Fruit fly (Drosophila melanogaster) whole organism, embryonic: ENCODE measurements around the gene Muc4B.

ENCODE experiments used
- CG10147 ChIP-seq: fragments of 200-800 bp; sonication (Bioruptor generic); optimal IDR thresholded peaks from 2 replicates; lab custom pipeline; 2019; ENCODE audit warnings: missing biosample characterization, mild to moderate bottlenecking, missing genetic modification characterization, moderate library complexity
- CG1024 ChIP-seq: fragments of 200-800 bp; sonication (Bioruptor generic); IDR thresholded peaks from 2 replicates; pipeline ENCODE4 v1.3.6; 2022; ENCODE audit warnings: missing biosample characterization, missing genetic modification characterization
- CG10979 ChIP-seq: fragments of 200-800 bp; sonication (Bioruptor generic); optimal IDR thresholded peaks from 2 replicates; lab custom pipeline; 2018; ENCODE audit warnings: missing biosample characterization, mild to moderate bottlenecking, missing genetic modification characterization, moderate library complexity
- CG11247 ChIP-seq: fragments of 200-800 bp; sonication (Bioruptor generic); IDR thresholded peaks from 2 replicates; pipeline ENCODE4 v1.3.6; 2022; ENCODE audit warnings: missing biosample characterization, missing genetic modification characterization
- CG11696 ChIP-seq: fragments of 200-800 bp; sonication (Bioruptor generic); IDR thresholded peaks from 2 replicates; pipeline ENCODE4 v1.3.6; 2022; ENCODE audit warnings: missing biosample characterization, missing genetic modification characterization
- CG12391 ChIP-seq: fragments of 200-800 bp; sonication (Bioruptor generic); optimal IDR thresholded peaks from 3 replicates; lab custom pipeline; 2018; ENCODE audit warnings: missing biosample characterization, mild to moderate bottlenecking, missing genetic modification characterization, moderate library complexity
- CG1647 ChIP-seq: fragments of 200-800 bp; sonication (Bioruptor generic); optimal IDR thresholded peaks from 3 replicates; lab custom pipeline; 2016; ENCODE audit warnings: missing biosample characterization, missing genetic modification characterization
- CG17186 ChIP-seq: fragments of 200-800 bp; sonication (Bioruptor generic); optimal IDR thresholded peaks from 3 replicates; lab custom pipeline; 2017; ENCODE audit warnings: missing biosample characterization, missing genetic modification reagents, missing genetic modification characterization
- CG17568 ChIP-seq: fragments of 200-800 bp; sonication (Bioruptor generic); optimal IDR thresholded peaks from 2 replicates; lab custom pipeline; 2018; ENCODE audit warnings: missing biosample characterization, mild to moderate bottlenecking, missing genetic modification characterization, moderate library complexity
- CG17802 ChIP-seq: fragments of 200-800 bp; sonication (Bioruptor generic); optimal IDR thresholded peaks from 2 replicates; lab custom pipeline; 2018; ENCODE audit warnings: missing biosample characterization, mild to moderate bottlenecking, missing genetic modification characterization, moderate library complexity
- CG2129 ChIP-seq: fragments of 200-800 bp; sonication (Bioruptor generic); IDR thresholded peaks from 2 replicates; pipeline ENCODE4 v1.3.6; 2022; ENCODE audit warnings: missing biosample characterization, missing genetic modification characterization; ENCODE audit not compliant: partially characterized antibody
- CG32532 ChIP-seq: fragments of 200-800 bp; sonication (Bioruptor generic); IDR thresholded peaks from 2 replicates; pipeline ENCODE4 v1.3.6; 2022; ENCODE audit warnings: missing biosample characterization, missing genetic modification characterization
- CG4424 ChIP-seq: fragments of 200-800 bp; sonication (Bioruptor generic); optimal IDR thresholded peaks from 3 replicates; lab custom pipeline; 2016; ENCODE audit warnings: missing biosample characterization, missing genetic modification characterization
- CG6854 ChIP-seq: fragments of 200-800 bp; sonication (Bioruptor generic); optimal IDR thresholded peaks from 3 replicates; lab custom pipeline; 2017; ENCODE audit warnings: missing biosample characterization, mild to moderate bottlenecking, missing genetic modification characterization
- CG8765 ChIP-seq: fragments of 200-800 bp; sonication (Bioruptor generic); IDR thresholded peaks from 2 replicates; pipeline ENCODE4 v1.3.6; 2022; ENCODE audit warnings: missing biosample characterization, missing genetic modification characterization
- D ChIP-seq, 2 experiments: fragments of 200-800 bp in 1 of 2; fragments of >200 bp in 1 of 2; sonication (Bioruptor generic) in 1 of 2; optimal IDR thresholded peaks; 2 replicates in 1 of 2; 3 replicates in 1 of 2; lab custom pipeline; 2017; ENCODE audit warnings: mild to moderate bottlenecking in 1 of 2, missing biosample characterization in 1 of 2, missing genetic modification characterization in 1 of 2, missing genetic modification reagents in 1 of 2
- Dref ChIP-seq: fragments of 200-800 bp; sonication (Bioruptor generic); IDR thresholded peaks from 2 replicates; pipeline ENCODE4 v1.3.6; 2022; ENCODE audit warnings: missing biosample characterization, missing genetic modification characterization
- Fer1 ChIP-seq: fragments of 200-800 bp; sonication (Bioruptor generic); optimal IDR thresholded peaks from 2 replicates; lab custom pipeline; 2017; ENCODE audit warnings: missing biosample characterization, mild to moderate bottlenecking, missing genetic modification characterization
- Hsf ChIP-seq: fragments of 200-800 bp; sonication (Bioruptor generic); optimal IDR thresholded peaks from 3 replicates; lab custom pipeline; 2016; ENCODE audit warnings: missing biosample characterization, missing genetic modification characterization
- Nf-YC ChIP-seq: fragments of 200-800 bp; optimal IDR thresholded peaks from 3 replicates; lab custom pipeline; 2019; ENCODE audit warnings: missing biosample characterization, mild to moderate bottlenecking, missing genetic modification characterization, moderate library complexity
- Sox102F ChIP-seq: fragments of 200-800 bp; sonication (Bioruptor generic); optimal IDR thresholded peaks from 2 replicates; lab custom pipeline; 2018; ENCODE audit warnings: missing biosample characterization, mild to moderate bottlenecking, missing genetic modification characterization, moderate library complexity
- Ssrp ChIP-seq: fragments of 200-800 bp; sonication (Bioruptor generic); optimal IDR thresholded peaks from 2 replicates; lab custom pipeline; 2018; ENCODE audit warnings: missing biosample characterization, mild to moderate bottlenecking, missing genetic modification characterization, moderate library complexity
- bab2 ChIP-seq: fragments of 200-800 bp; sonication (Bioruptor generic); optimal IDR thresholded peaks from 2 replicates; lab custom pipeline; 2016; ENCODE audit warnings: missing biosample characterization, missing genetic modification characterization
- bsh ChIP-seq, 2 experiments: fragments of 200-800 bp; sonication (Bioruptor generic); optimal IDR thresholded peaks; 2 replicates each; lab custom pipeline; 2017 to 2018; ENCODE audit warnings: mild to moderate bottlenecking in 2 of 2, missing biosample characterization in 2 of 2, missing genetic modification characterization in 2 of 2, moderate library complexity in 1 of 2
- cad ChIP-seq: fragments of >200 bp; optimal IDR thresholded peaks from 2 replicates; lab custom pipeline; 2017; ENCODE audit warnings: missing biosample characterization, missing genetic modification characterization
- caup ChIP-seq: fragments of 200-800 bp; sonication (Bioruptor generic); optimal IDR thresholded peaks from 3 replicates; lab custom pipeline; 2017; ENCODE audit warnings: missing biosample characterization, mild to moderate bottlenecking, missing genetic modification characterization, moderate library complexity; ENCODE audit not compliant: severe bottlenecking
- gcm ChIP-seq: fragments of 200-800 bp; sonication (Bioruptor generic); optimal IDR thresholded peaks from 2 replicates; lab custom pipeline; 2019; ENCODE audit warnings: missing biosample characterization, mild to moderate bottlenecking, missing genetic modification characterization, moderate library complexity
- grn ChIP-seq: fragments of 200-800 bp; sonication (Bioruptor generic); optimal IDR thresholded peaks from 3 replicates; lab custom pipeline; 2017; ENCODE audit warnings: missing biosample characterization, missing genetic modification characterization
- gsb ChIP-seq: fragments of 200-800 bp; sonication (Bioruptor generic); IDR thresholded peaks from 2 replicates; pipeline ENCODE4 v1.3.6; 2022; ENCODE audit warnings: missing biosample characterization, missing genetic modification characterization
- hth ChIP-seq: fragments of >200 bp; optimal IDR thresholded peaks from 2 replicates; lab custom pipeline; 2017; ENCODE audit warnings: inconsistent platforms
- kni ChIP-seq: fragments of 200-800 bp; sonication (Bioruptor generic); optimal IDR thresholded peaks from 3 replicates; lab custom pipeline; 2017; ENCODE audit warnings: mild to moderate bottlenecking, missing biosample characterization, missing genetic modification reagents, missing genetic modification characterization
- lab ChIP-seq: fragments of 200-800 bp; sonication (Bioruptor generic); optimal IDR thresholded peaks from 3 replicates; lab custom pipeline; 2017; ENCODE audit warnings: missing biosample characterization, missing genetic modification characterization, mild to moderate bottlenecking, moderate library complexity, missing genetic modification reagents
- pan ChIP-seq, 4 experiments: fragments of >200 bp in 3 of 4; fragments of 200-800 bp in 1 of 4; sonication (Bioruptor generic) in 1 of 4; optimal IDR thresholded peaks in 3 of 4; IDR thresholded peaks in 1 of 4; 2 replicates each; pipeline versions ENCODE4 v1.3.6 to Lab custom; 2017 to 2022; ENCODE audit warnings: missing biosample characterization in 2 of 4, missing genetic modification characterization in 2 of 4, mixed read lengths in 1 of 4
- pfk ChIP-seq: fragments of 200-800 bp; sonication (Bioruptor generic); optimal IDR thresholded peaks from 2 replicates; lab custom pipeline; 2018; ENCODE audit warnings: missing biosample characterization, mild to moderate bottlenecking, missing genetic modification characterization, moderate library complexity
- pros ChIP-seq: fragments of 200-800 bp; sonication (Bioruptor generic); optimal IDR thresholded peaks from 3 replicates; lab custom pipeline; 2019; ENCODE audit warnings: missing biosample characterization, mild to moderate bottlenecking, missing genetic modification characterization, moderate library complexity
- pum ChIP-seq: fragments of 200-800 bp; sonication (Bioruptor generic); optimal IDR thresholded peaks from 2 replicates; lab custom pipeline; 2016; ENCODE audit warnings: missing biosample characterization, missing genetic modification characterization
- rib ChIP-seq: fragments of 200-800 bp; sonication (Bioruptor generic); IDR thresholded peaks from 2 replicates; pipeline ENCODE4 v1.3.6; 2022; ENCODE audit warnings: missing biosample characterization, missing genetic modification characterization
- row ChIP-seq: fragments of 200-800 bp; sonication (Bioruptor generic); IDR thresholded peaks from 3 replicates; pipeline ENCODE4 v1.3.6; 2022; ENCODE audit warnings: missing biosample characterization, missing genetic modification characterization
- salm ChIP-seq: fragments of 200-800 bp; sonication (Bioruptor generic); optimal IDR thresholded peaks from 2 replicates; lab custom pipeline; 2018; ENCODE audit warnings: missing biosample characterization, mild to moderate bottlenecking, missing genetic modification characterization
- schlank ChIP-seq: fragments of 200-800 bp; sonication (Bioruptor generic); optimal IDR thresholded peaks from 2 replicates; lab custom pipeline; 2018; ENCODE audit warnings: missing biosample characterization, mild to moderate bottlenecking, missing genetic modification characterization
- sd ChIP-seq: fragments of 200-800 bp; sonication (Bioruptor generic); optimal IDR thresholded peaks from 3 replicates; lab custom pipeline; 2018; ENCODE audit warnings: missing biosample characterization, mild to moderate bottlenecking, missing genetic modification characterization, moderate library complexity
- stc ChIP-seq: fragments of 200-800 bp; sonication (Bioruptor generic); IDR thresholded peaks from 2 replicates; pipeline ENCODE4 v1.3.6; 2022; ENCODE audit warnings: missing biosample characterization, missing genetic modification characterization
- tin ChIP-seq: fragments of 200-800 bp; sonication (Bioruptor generic); optimal IDR thresholded peaks from 3 replicates; lab custom pipeline; 2016; ENCODE audit warnings: missing biosample characterization, missing genetic modification characterization
- tio ChIP-seq: fragments of 200-800 bp; sonication (Bioruptor generic); optimal IDR thresholded peaks from 2 replicates; lab custom pipeline; 2017; ENCODE audit warnings: missing biosample characterization, missing genetic modification characterization, inconsistent platforms
- tna ChIP-seq: fragments of 200-800 bp; sonication (Bioruptor generic); IDR thresholded peaks from 2 replicates; pipeline ENCODE4 v1.3.6; 2022; ENCODE audit warnings: missing biosample characterization, missing genetic modification characterization; ENCODE audit not compliant: partially characterized antibody
- vnd ChIP-seq: fragments of 200-800 bp; sonication (Bioruptor generic); IDR thresholded peaks from 3 replicates; pipeline ENCODE4 v1.3.6; 2022; ENCODE audit warnings: missing biosample characterization, missing genetic modification characterization; ENCODE audit not compliant: partially characterized antibody
- zfh2 ChIP-seq: fragments of 200-800 bp; sonication (Bioruptor generic); optimal IDR thresholded peaks from 2 replicates; lab custom pipeline; 2016; ENCODE audit warnings: missing biosample characterization, missing genetic modification characterization

Muc4B gene

dm6 chrX:4205346-4206178 is 40.4 kb downstream of the Muc4B start, which contains the start of gene Fas2 (continued):
- no peak for TF ChIP-seq schlank (tag; lab: Kevin White, UChicago)
- TF ChIP-seq hth (lab: Kevin White, UChicago): no peak
- TF ChIP-seq CG32532 (GFP tag; lab: Robert Waterston, UW): peak; percentile 58; the same call in 1 of the 2 replicates
- TF ChIP-seq Sox102F (GFP tag; lab: Kevin White, UChicago): peak; percentile 26
- TF ChIP-seq CG4424: no peak
- no peak for TF ChIP-seq gsb (GFP tag; lab: Robert Waterston, UW)
- TF ChIP-seq salm (tag; lab: Kevin White, UChicago): peak; percentile 55
- TF ChIP-seq CG17186 (GFP tag; lab: Kevin White, UChicago): no peak
- TF ChIP-seq CG17802: no peak
- TF ChIP-seq Dref: no peak
- TF ChIP-seq stc: peak; percentile 50; the same call in 1 of the 2 replicates
- peak; percentile 76 for TF ChIP-seq caup
- TF ChIP-seq CG11247 (GFP tag; lab: Robert Waterston, UW): 0 out of 2 replicates have a peak, but pooled peaks have one; percentile 31
- TF ChIP-seq cad (GFP tag; lab: Kevin White, UChicago): no peak
- TF ChIP-seq grn (GFP tag; lab: Kevin White, UChicago): no peak
- peak; percentile 32 for TF ChIP-seq CG10979 (tag; lab: Kevin White, UChicago)
- TF ChIP-seq tna: peak; percentile 48; the same call in 1 of the 2 replicates
- no peak for TF ChIP-seq D (optimal IDR thresholded peaks at IDR 0.05; lab: Kevin White, UChicago)
- TF ChIP-seq D (GFP tag; optimal IDR thresholded peaks at IDR 0.05; lab: Kevin White, UChicago): peak; percentile 26
- no peak for TF ChIP-seq CG2129 (GFP tag; lab: Robert Waterston, UW)
- peak; percentile 14 for TF ChIP-seq CG12391 (tag; lab: Kevin White, UChicago)
- no peak for TF ChIP-seq tio
- TF ChIP-seq CG8765 (GFP tag; lab: Robert Waterston, UW): no peak
- TF ChIP-seq Ssrp: no peak
- TF ChIP-seq Fer1: peak; percentile 69
- peak; percentile 13 for TF ChIP-seq pros (GFP tag; lab: Kevin White, UChicago)
- TF ChIP-seq zfh2 (GFP tag; lab: Kevin White, UChicago): no peak
- no peak for TF ChIP-seq bab2 (GFP tag; lab: Kevin White, UChicago)
- 0 out of 2 replicates have a peak, but pooled peaks have one; percentile 7 for TF ChIP-seq CG11696 (GFP tag; lab: Robert Waterston, UW)
- 0 out of 2 replicates have a peak, but pooled peaks have one; percentile 23 for TF ChIP-seq rib
- TF ChIP-seq CG1024: peak; percentile 27; the same call in 1 of the 2 replicates
- no peak for TF ChIP-seq gcm
- peak; percentile 39 for TF ChIP-seq CG17568
- no peak for TF ChIP-seq Hsf (GFP tag; lab: Kevin White, UChicago)
- peak; percentile 14 for TF ChIP-seq pfk
- TF ChIP-seq CG6854: peak; percentile 74
- TF ChIP-seq lab (GFP tag; lab: Kevin White, UChicago): peak; percentile 76
- peak; percentile 15 for TF ChIP-seq Nf-YC
- TF ChIP-seq row (GFP tag; lab: Robert Waterston, UW): peak; percentile 65
- peak; percentile 32 for TF ChIP-seq CG1647 (GFP tag; lab: Kevin White, UChicago)
- peak; percentile 5 to 31 for TF ChIP-seq bsh (GFP tag; optimal IDR thresholded peaks at IDR 0.05; lab: Kevin White, UChicago)
- peak; percentile 76 for TF ChIP-seq sd (tag; lab: Kevin White, UChicago)
- no peak for TF ChIP-seq pum
- TF ChIP-seq tin: no peak
- TF ChIP-seq pan (optimal IDR thresholded peaks at IDR 0.05; lab: Kevin White, UChicago): no peak
- peak in 1 of 2 experiments; percentile 44 for TF ChIP-seq pan (GFP tag; optimal IDR thresholded peaks at IDR 0.05 in 1 of 2, IDR thresholded peaks at IDR 0.05 in 1 of 2)
- TF ChIP-seq CG10147 (GFP tag; lab: Kevin White, UChicago): no peak
- no peak for TF ChIP-seq vnd (GFP tag; lab: Robert Waterston, UW)
- peak; percentile 46 for TF ChIP-seq kni (GFP tag; lab: Kevin White, UChicago)
